Worm (Caenorhabditis elegans) whole organism, L3 larva: ENCODE measurements around the gene C18E9.2.

Experiments
- R02D3.7 ChIP-seq: fragments of 150-350 bp; optimal IDR thresholded peaks from 2 replicates; lab custom pipeline; 2014; ENCODE audit warnings: missing biosample characterization, missing genetic modification characterization
- ZK546.5 ChIP-seq: sonication (generic microtip); optimal IDR thresholded peaks from 2 replicates; lab custom pipeline; 2017; ENCODE audit warnings: missing biosample characterization, missing genetic modification characterization
- aly-2 ChIP-seq: fragments of 150-350 bp; optimal IDR thresholded peaks from 2 replicates; lab custom pipeline; 2014; ENCODE audit warnings: missing biosample characterization, missing genetic modification characterization
- ama-1 ChIP-seq: fragments of 150-350 bp; optimal IDR thresholded peaks from 2 replicates; lab custom pipeline; 2018
- ceh-16 ChIP-seq: sonication (generic microtip); optimal IDR thresholded peaks from 2 replicates; lab custom pipeline; 2017; ENCODE audit warnings: missing biosample characterization, missing genetic modification characterization
- ceh-82 ChIP-seq: fragments of 150-350 bp; optimal IDR thresholded peaks from 2 replicates; lab custom pipeline; 2014; ENCODE audit warnings: missing biosample characterization, missing genetic modification characterization
- ceh-9 ChIP-seq: sonication (generic microtip); optimal IDR thresholded peaks from 2 replicates; lab custom pipeline; 2018; ENCODE audit warnings: missing biosample characterization, missing genetic modification characterization
- daf-12 ChIP-seq: fragments of 150-350 bp; optimal IDR thresholded peaks from 2 replicates; lab custom pipeline; 2014; ENCODE audit warnings: missing biosample characterization, missing genetic modification reagents, missing genetic modification characterization
- egl-27 ChIP-seq: sonication (generic microtip); optimal IDR thresholded peaks from 4 replicates; lab custom pipeline; 2017; ENCODE audit warnings: missing biosample characterization, missing genetic modification reagents, missing genetic modification characterization
- egl-5 ChIP-seq: fragments of 150-350 bp; optimal IDR thresholded peaks from 2 replicates; lab custom pipeline; 2017; ENCODE audit warnings: missing biosample characterization, missing genetic modification reagents, missing genetic modification characterization, inconsistent platforms
- elt-1 ChIP-seq: fragments of 150-350 bp; optimal IDR thresholded peaks from 2 replicates; lab custom pipeline; 2014; ENCODE audit warnings: missing biosample characterization, missing genetic modification characterization
- elt-2 ChIP-seq: sonication (generic microtip); optimal IDR thresholded peaks from 2 replicates; lab custom pipeline; 2016; ENCODE audit warnings: missing genetic modification reagents, mild to moderate bottlenecking, missing genetic modification characterization, missing compliant biosample characterization
- elt-3 ChIP-seq, 3 experiments: fragments of 150-350 bp in 1 of 3; sonication (generic microtip) in 2 of 3; optimal IDR thresholded peaks; 2 replicates in 2 of 3; 4 replicates in 1 of 3; lab custom pipeline; 2014 to 2017; ENCODE audit warnings: missing biosample characterization in 3 of 3, missing genetic modification characterization in 3 of 3
- eor-1 ChIP-seq, 2 experiments: fragments of 150-350 bp; optimal IDR thresholded peaks; 2 replicates each; lab custom pipeline; 2014 to 2018; ENCODE audit warnings: missing biosample characterization in 2 of 2, missing genetic modification characterization in 2 of 2
- fkh-10 ChIP-seq: sonication (generic microtip); optimal IDR thresholded peaks from 2 replicates; lab custom pipeline; 2017; ENCODE audit warnings: missing biosample characterization, missing genetic modification reagents, missing genetic modification characterization
- fkh-2 ChIP-seq: fragments of 150-350 bp; optimal IDR thresholded peaks from 2 replicates; lab custom pipeline; 2014; ENCODE audit warnings: missing biosample characterization, missing genetic modification reagents, missing genetic modification characterization
- fos-1 ChIP-seq: fragments of 150-350 bp; optimal IDR thresholded peaks from 2 replicates; lab custom pipeline; 2014; ENCODE audit warnings: missing biosample characterization, missing genetic modification characterization
- hmg-11 ChIP-seq: sonication (generic microtip); optimal IDR thresholded peaks from 2 replicates; lab custom pipeline; 2016; ENCODE audit warnings: missing genetic modification characterization, missing compliant biosample characterization
- jun-1 ChIP-seq: fragments of 150-350 bp; optimal IDR thresholded peaks from 2 replicates; lab custom pipeline; 2014; ENCODE audit warnings: missing biosample characterization, missing genetic modification reagents, missing genetic modification characterization
- lin-15B ChIP-seq: fragments of 150-350 bp; optimal IDR thresholded peaks from 2 replicates; lab custom pipeline; 2014; ENCODE audit warnings: missing biosample characterization, missing genetic modification characterization
- lin-39 ChIP-seq: fragments of 150-350 bp; optimal IDR thresholded peaks from 2 replicates; lab custom pipeline; 2018; ENCODE audit warnings: missing biosample characterization, missing genetic modification reagents, missing genetic modification characterization
- mdl-1 ChIP-seq: fragments of 150-350 bp; optimal IDR thresholded peaks from 2 replicates; lab custom pipeline; 2014; ENCODE audit warnings: missing biosample characterization, missing genetic modification characterization
- mml-1 ChIP-seq: fragments of 150-350 bp; sonication (generic microtip); optimal IDR thresholded peaks from 3 replicates; lab custom pipeline; 2014; ENCODE audit warnings: missing biosample characterization, missing genetic modification characterization
- nfya-1 ChIP-seq: sonication (generic microtip); optimal IDR thresholded peaks from 2 replicates; lab custom pipeline; 2017; ENCODE audit warnings: missing genetic modification characterization, mild to moderate bottlenecking, missing compliant biosample characterization, antibody characterized with exemption, moderate library complexity; ENCODE audit not compliant: insufficient read depth
- nhr-11 ChIP-seq: fragments of 150-350 bp; optimal IDR thresholded peaks from 2 replicates; lab custom pipeline; 2014; ENCODE audit warnings: missing biosample characterization, missing genetic modification characterization
- nhr-12 ChIP-seq: fragments of 150-350 bp; optimal IDR thresholded peaks from 2 replicates; lab custom pipeline; 2014; ENCODE audit warnings: missing biosample characterization, missing genetic modification characterization
- nhr-23 ChIP-seq: fragments of 150-350 bp; optimal IDR thresholded peaks from 2 replicates; lab custom pipeline; 2014; ENCODE audit warnings: missing biosample characterization, missing genetic modification reagents, missing genetic modification characterization
- nhr-237 ChIP-seq: fragments of 150-350 bp; optimal IDR thresholded peaks from 2 replicates; lab custom pipeline; 2014; ENCODE audit warnings: missing biosample characterization, missing genetic modification characterization
- nhr-25 ChIP-seq: sonication (generic microtip); optimal IDR thresholded peaks from 2 replicates; lab custom pipeline; 2017; ENCODE audit warnings: missing biosample characterization, missing genetic modification characterization
- nhr-28 ChIP-seq: fragments of 150-350 bp; optimal IDR thresholded peaks from 2 replicates; lab custom pipeline; 2014; ENCODE audit warnings: missing biosample characterization, missing genetic modification characterization
- nhr-43 ChIP-seq: sonication (generic microtip); optimal IDR thresholded peaks from 2 replicates; lab custom pipeline; 2016; ENCODE audit warnings: mild to moderate bottlenecking, missing genetic modification characterization, missing compliant biosample characterization; ENCODE audit not compliant: poor library complexity, severe bottlenecking
- nhr-67 ChIP-seq: fragments of 150-350 bp; optimal IDR thresholded peaks from 2 replicates; lab custom pipeline; 2014; ENCODE audit warnings: missing biosample characterization, missing genetic modification characterization
- nhr-76 ChIP-seq: fragments of 150-350 bp; sonication (generic microtip); optimal IDR thresholded peaks from 5 replicates; lab custom pipeline; 2014; ENCODE audit warnings: missing biosample characterization, missing genetic modification characterization
- nhr-77 ChIP-seq: fragments of 150-350 bp; optimal IDR thresholded peaks from 2 replicates; lab custom pipeline; 2014; ENCODE audit warnings: missing biosample characterization, missing genetic modification characterization
- pha-4 ChIP-seq: fragments of 150-350 bp; optimal IDR thresholded peaks from 2 replicates; lab custom pipeline; 2014; ENCODE audit warnings: missing biosample characterization, missing genetic modification reagents, missing genetic modification characterization
- pqm-1 ChIP-seq: fragments of 150-350 bp; optimal IDR thresholded peaks from 2 replicates; lab custom pipeline; 2017; ENCODE audit warnings: missing biosample characterization, missing genetic modification characterization, inconsistent platforms
- sea-2 ChIP-seq: fragments of 150-350 bp; sonication (generic microtip); optimal IDR thresholded peaks from 4 replicates; lab custom pipeline; 2014; ENCODE audit warnings: missing biosample characterization, missing genetic modification reagents, missing genetic modification characterization
- skn-1 ChIP-seq: fragments of 150-350 bp; optimal IDR thresholded peaks from 2 replicates; lab custom pipeline; 2014; ENCODE audit warnings: missing biosample characterization, missing genetic modification characterization
- snpc-4 ChIP-seq: fragments of 150-350 bp; optimal IDR thresholded peaks from 2 replicates; lab custom pipeline; 2014; ENCODE audit warnings: missing biosample characterization, missing genetic modification characterization
- tbx-2 ChIP-seq: sonication (generic microtip); optimal IDR thresholded peaks from 2 replicates; lab custom pipeline; 2016; ENCODE audit warnings: mild to moderate bottlenecking, missing genetic modification characterization, missing compliant biosample characterization
- unc-62 ChIP-seq: fragments of 150-350 bp; sonication (generic microtip); optimal IDR thresholded peaks from 4 replicates; lab custom pipeline; 2014; ENCODE audit warnings: missing biosample characterization, missing genetic modification reagents, missing genetic modification characterization
- zag-1 ChIP-seq: fragments of 150-350 bp; optimal IDR thresholded peaks from 2 replicates; lab custom pipeline; 2014; ENCODE audit warnings: missing biosample characterization, missing genetic modification characterization
- ztf-11 ChIP-seq: fragments of 150-350 bp; optimal IDR thresholded peaks from 2 replicates; lab custom pipeline; 2014; ENCODE audit warnings: missing biosample characterization, missing genetic modification characterization

Gene C18E9.2

ce11 chrII:8927253-8927791 is 37.5 kb upstream of the C18E9.2 start, which contains the start of gene cct-2:
Gene cct-2 (plus strand): TSS chrII:8927741.
- TF ChIP-seq mml-1 (tag; lab: Kevin White, UChicago) = no peak
- peak; percentile 2 for TF ChIP-seq elt-2 (tag; lab: Kevin White, UChicago)
- TF ChIP-seq nhr-23 (tag; lab: Kevin White, UChicago) = peak; percentile 12
- peak; percentile 56 for TF ChIP-seq nhr-25 (tag; lab: Kevin White, UChicago)
- TF ChIP-seq nhr-43 (tag; lab: Kevin White, UChicago) = peak; percentile 50
- TF ChIP-seq ZK546.5 (tag; lab: Kevin White, UChicago) = no peak
- TF ChIP-seq fos-1 (tag; lab: Kevin White, UChicago) = no peak
- TF ChIP-seq pha-4 = peak; percentile 72
- TF ChIP-seq hmg-11 (tag; lab: Kevin White, UChicago) = peak; percentile 9
- TF ChIP-seq nhr-12 (tag; lab: Kevin White, UChicago) = no peak
- peak; percentile 67 for TF ChIP-seq snpc-4
- TF ChIP-seq ceh-9 (tag; lab: Kevin White, UChicago) = no peak
- TF ChIP-seq daf-12 (tag; lab: Kevin White, UChicago) = no peak
- peak; percentile 40 for TF ChIP-seq lin-39 (tag; lab: Kevin White, UChicago)
- no peak for TF ChIP-seq egl-5
- TF ChIP-seq nfya-1 = peak; percentile 65
- TF ChIP-seq R02D3.7 (tag; lab: Kevin White, UChicago) = no peak
- no peak for TF ChIP-seq nhr-11 (tag; lab: Kevin White, UChicago)
- peak; percentile 74 for TF ChIP-seq lin-15B (tag; lab: Kevin White, UChicago)

ce11 chrII:8929771-8930170 is 35.0 kb upstream of the C18E9.2 start, which contains the start of gene mrpl-50:
Gene mrpl-50 (plus strand): TSS chrII:8929841.
- TF ChIP-seq nhr-67 (tag; lab: Kevin White, UChicago) = no peak
- peak; percentile 81 for TF ChIP-seq ama-1 (lab: Kevin White, UChicago)

ce11 chrII:8930763-8931162 is 34.0 kb upstream of the C18E9.2 start, which contains the start of gene enol-1:
Gene enol-1 (plus strand): TSS chrII:8930997.
- TF ChIP-seq nfya-1 (no peak), elt-2 (tag; lab: Kevin White, UChicago) (no peak)
- TF ChIP-seq, all 47 proteins: peak for 0

- TF ChIP-seq elt-2 (tag; lab: Kevin White, UChicago) (peak; percentile 27), aly-2 (tag; lab: Kevin White, UChicago) (no peak), nhr-11 (tag; lab: Kevin White, UChicago) (no peak), pqm-1 (tag; lab: Kevin White, UChicago) (no peak), unc-62 (no peak), nhr-43 (tag; lab: Kevin White, UChicago) (no peak), nhr-28 (tag; lab: Kevin White, UChicago) (no peak), egl-5 (peak; percentile 41), eor-1 (tag; optimal IDR thresholded peaks at IDR 0.05; lab: Kevin White, UChicago) (no peak), pha-4 (peak; percentile 60), fkh-2 (tag; lab: Kevin White, UChicago) (no peak), mml-1 (tag; lab: Kevin White, UChicago) (no peak), nhr-77 (tag; lab: Kevin White, UChicago) (no peak), skn-1 (tag; lab: Kevin White, UChicago) (no peak), hmg-11 (tag; lab: Kevin White, UChicago) (peak; percentile 42), ceh-16 (tag; lab: Kevin White, UChicago) (no peak), snpc-4 (no peak), ceh-82 (tag; lab: Kevin White, UChicago) (no peak), nfya-1 (peak; percentile 48), elt-3 (tag; optimal IDR thresholded peaks at IDR 0.05; lab: Kevin White, UChicago) (no peak), ama-1 (lab: Kevin White, UChicago) (peak; percentile 46), tbx-2 (tag; lab: Kevin White, UChicago) (no peak), ceh-9 (tag; lab: Kevin White, UChicago) (no peak), elt-1 (tag; lab: Kevin White, UChicago) (no peak), sea-2 (no peak), nhr-76 (tag; lab: Kevin White, UChicago) (no peak), ztf-11 (no peak), lin-39 (tag; lab: Kevin White, UChicago) (no peak), jun-1 (tag; lab: Kevin White, UChicago) (no peak), egl-27 (tag; lab: Kevin White, UChicago) (no peak), lin-15B (tag; lab: Kevin White, UChicago) (peak; percentile 13), nhr-237 (tag; lab: Kevin White, UChicago) (no peak), nhr-67 (tag; lab: Kevin White, UChicago) (no peak), daf-12 (tag; lab: Kevin White, UChicago) (no peak), nhr-25 (tag; lab: Kevin White, UChicago) (peak; percentile 28), mdl-1 (tag; lab: Kevin White, UChicago) (no peak), ZK546.5 (tag; lab: Kevin White, UChicago) (no peak), fkh-10 (GFP tag; lab: Kevin White, UChicago) (no peak), zag-1 (no peak)
These were observed 33.2 kb upstream of the C18E9.2 start for ce11 chrII:8931405-8932149.
